Fruit fly (Drosophila melanogaster) S2 (cell line): Measurements from ENCODE around the gene pHCl-1.

ENCODE experiments used
- CG8478 ChIP-seq: fragments of >200 bp; optimal IDR thresholded peaks from 2 replicates; lab custom pipeline; 2018
- CTCF ChIP-seq, 2 experiments: fragments of >200 bp; optimal IDR thresholded peaks; 2 replicates each; lab custom pipeline; 2018

- no peak for TF ChIP-seq CG8478
- TF ChIP-seq CTCF (optimal IDR thresholded peaks at IDR 0.05; lab: Kevin White, UChicago): no peak
Observed at dm6 chr3L:15824537-15824936, 74.3 kb downstream of the pHCl-1 start.
